Fruit fly (Drosophila melanogaster) Kc167 (cell line): ENCODE results near the gene CG1979.

Experiments
- h ChIP-seq: fragments of >200 bp; optimal IDR thresholded peaks from 3 replicates; lab custom pipeline; 2018; ENCODE audit warnings: missing external identifiers
- psq ChIP-seq: fragments of >200 bp; optimal IDR thresholded peaks from 2 replicates; lab custom pipeline; 2017; ENCODE audit warnings: missing external identifiers

DNA sequence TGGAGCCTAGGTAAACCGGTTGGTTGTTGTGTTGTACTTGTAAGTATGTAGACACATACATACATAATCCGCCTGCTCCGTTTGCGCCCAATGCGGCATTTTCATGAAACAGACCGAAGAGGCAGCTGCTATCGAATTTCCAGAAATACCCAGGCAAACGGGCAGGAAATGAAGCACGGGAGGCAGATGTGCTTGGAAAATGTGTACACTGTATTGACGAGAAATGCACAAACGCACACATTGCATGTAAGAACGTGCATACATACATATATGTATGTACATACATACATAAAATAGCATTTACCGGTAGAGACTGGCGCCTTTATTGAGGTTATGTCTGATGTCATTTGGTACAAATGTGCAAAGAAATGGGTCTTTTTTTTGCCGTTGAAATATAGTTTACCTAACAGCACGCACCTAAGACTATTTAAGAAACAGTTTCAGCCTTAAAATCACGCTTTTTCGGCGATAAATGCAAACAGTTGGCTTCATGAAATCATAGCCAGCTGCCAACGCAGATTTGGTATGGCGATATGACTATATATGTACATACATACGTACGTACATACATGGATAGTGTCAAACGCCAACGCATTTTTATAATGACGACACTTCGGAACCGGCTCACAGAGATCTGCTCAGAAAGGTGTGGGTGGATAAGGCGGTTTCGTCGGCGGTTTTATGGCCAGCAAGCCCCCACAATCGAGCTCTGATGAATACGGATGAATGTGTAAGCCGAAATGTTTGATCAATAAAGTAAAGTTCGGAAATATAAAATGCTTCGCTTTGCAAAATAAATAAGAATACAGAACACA lies 35.3 kb downstream of the CG1979 start:
- no peak for TF ChIP-seq psq (lab: Kevin White, UChicago)
- no peak for TF ChIP-seq h (lab: Kevin White, UChicago)
